Worm (Caenorhabditis elegans): ENCODE results near the gene gon-1.

The gon-1 gene

DNA sequence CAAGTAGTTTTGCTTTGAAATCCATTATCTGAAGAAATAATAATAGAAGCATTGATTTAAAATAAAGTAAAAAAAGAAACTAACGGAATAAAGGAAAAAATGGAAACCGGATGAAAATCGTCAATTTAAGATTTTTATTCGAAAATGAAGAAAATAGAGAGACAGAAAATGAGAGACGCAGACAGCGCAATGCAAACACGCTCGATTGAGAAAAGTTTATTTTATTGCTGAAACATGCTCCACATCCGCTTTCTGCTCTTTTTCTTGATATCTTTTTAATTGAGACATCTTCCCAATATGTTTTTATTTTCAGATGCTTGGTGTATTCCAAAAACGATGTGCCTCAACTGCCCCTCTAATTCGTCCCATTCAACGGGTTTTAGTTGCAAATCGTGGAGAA is 69.0 kb downstream of the gon-1 start, which contains the start of the genes prp-18 and mccc-1 (continued):
- TF ChIP-seq ztf-22 (GFP tag; optimal IDR thresholded peaks at IDR 0.05) (no peak), F49E8.2 (tag; optimal IDR thresholded peaks at IDR 0.05; ENCODE audit: insufficient read depth) (peak; percentile 12), him-1 (tag; optimal IDR thresholded peaks at IDR 0.05) (peak; percentile 23), nhr-80 (tag; optimal IDR thresholded peaks at IDR 0.05) (peak; percentile 33), hlh-26 (GFP tag; conservative IDR thresholded peaks at IDR 0.05) (no peak), rec-8 (tag; optimal IDR thresholded peaks at IDR 0.05) (no peak), nfya-2 (GFP tag; IDR thresholded peaks at IDR 0.05) (no peak), F37B4.10 (GFP tag; IDR thresholded peaks at IDR 0.05) (no peak), sptf-2 (GFP tag; optimal IDR thresholded peaks at IDR 0.05) (no peak), ztf-28 (GFP tag; IDR thresholded peaks at IDR 0.05) (no peak), rcor-1 (GFP tag; IDR thresholded peaks at IDR 0.05) (peak; percentile 37; the same call in 1 of the 2 replicates), unc-130 (GFP tag; optimal IDR thresholded peaks at IDR 0.05) (peak; percentile 2), lir-1 (GFP tag; conservative IDR thresholded peaks at IDR 0.05) (no peak), B0035.1 (tag; optimal IDR thresholded peaks at IDR 0.05) (no peak), ztf-6 (GFP tag; IDR thresholded peaks at IDR 0.05) (no peak), lsl-1 (GFP tag; optimal IDR thresholded peaks at IDR 0.05) (peak; percentile 40), dox-1 (GFP tag; IDR thresholded peaks at IDR 0.05) (peak; percentile 50; the same call in 1 of the 2 replicates), hmg-20 (GFP tag; IDR thresholded peaks at IDR 0.05) (no peak), snpc-3.4 (tag; optimal IDR thresholded peaks at IDR 0.05) (peak; percentile 8), bed-1 (GFP tag; IDR thresholded peaks at IDR 0.05) (no peak), snpc-1.3 (tag; optimal IDR thresholded peaks at IDR 0.05; ENCODE audit: insufficient read depth) (peak; percentile 16), B0019.2 (GFP tag; conservative IDR thresholded peaks at IDR 0.05) (no peak), nhr-179 (tag; optimal IDR thresholded peaks at IDR 0.05) (no peak), ZK185.1 (tag; optimal IDR thresholded peaks at IDR 0.05; ENCODE audit: poor library complexity, severe bottlenecking) (no peak), zfh-2 (GFP tag; conservative IDR thresholded peaks at IDR 0.05) (no peak), F33H1.4 (GFP tag; IDR thresholded peaks at IDR 0.05) (peak; percentile 47; the same call in 1 of the 2 replicates), F22D6.2 (tag; optimal IDR thresholded peaks at IDR 0.05) (no peak), F57A8.1 (GFP tag; optimal IDR thresholded peaks at IDR 0.05) (no peak), madf-6 (GFP tag; IDR thresholded peaks at IDR 0.05) (peak; percentile 23; the same call in 1 of the 2 replicates), chd-7 (tag; optimal IDR thresholded peaks at IDR 0.05) (no peak), ceh-58 (GFP tag; IDR thresholded peaks at IDR 0.05) (no peak), hmg-1.2 (GFP tag; IDR thresholded peaks at IDR 0.05) (peak; percentile 77; the same call in 1 of the 2 replicates), Y95B8A.8 (GFP tag; IDR thresholded peaks at IDR 0.05) (no peak), lin-35 (GFP tag; optimal IDR thresholded peaks at IDR 0.05) (no peak)
